Worm (Caenorhabditis elegans): ENCODE measurements around the gene frpr-17.

frpr-17 gene

DNA sequence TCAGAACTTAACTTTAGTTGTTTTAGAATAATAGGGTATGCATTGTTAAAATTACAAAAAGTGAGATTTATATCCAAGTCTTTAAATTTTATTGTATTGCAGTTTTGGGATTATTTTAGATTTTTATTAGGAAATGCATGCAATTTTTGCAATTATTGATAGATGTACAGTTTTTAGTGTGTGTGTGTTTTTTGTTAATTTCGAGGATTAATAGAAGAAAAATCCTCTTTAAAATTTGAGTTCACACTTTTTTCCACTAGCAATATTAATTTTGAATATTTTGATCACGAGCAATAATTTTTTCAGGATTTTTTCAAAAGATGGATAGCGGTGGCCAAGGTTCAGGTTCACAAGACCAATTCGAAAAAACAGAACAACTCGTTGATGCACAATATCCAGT lies 42.0 kb downstream of the frpr-17 start, which contains the start of gene jmjd-3.2:
Gene jmjd-3.2 (plus strand): TSS at position 301 of the 400 bp plus-strand sequence.
- no peak for TF ChIP-seq hlh-1 (tag; optimal IDR thresholded peaks at IDR 0.05)
- TF ChIP-seq ceh-83 (GFP tag; optimal IDR thresholded peaks at IDR 0.05) = no peak
- no peak for TF ChIP-seq drap-1 (GFP tag; optimal IDR thresholded peaks at IDR 0.05)
- TF ChIP-seq unc-39 (tag; optimal IDR thresholded peaks at IDR 0.05) = no peak
- no peak for TF ChIP-seq mls-2 (tag; optimal IDR thresholded peaks at IDR 0.05)
- no peak for TF ChIP-seq blmp-1 (tag; optimal IDR thresholded peaks at IDR 0.05)
- no peak for TF ChIP-seq nhr-76 (tag; optimal IDR thresholded peaks at IDR 0.05)

DNA sequence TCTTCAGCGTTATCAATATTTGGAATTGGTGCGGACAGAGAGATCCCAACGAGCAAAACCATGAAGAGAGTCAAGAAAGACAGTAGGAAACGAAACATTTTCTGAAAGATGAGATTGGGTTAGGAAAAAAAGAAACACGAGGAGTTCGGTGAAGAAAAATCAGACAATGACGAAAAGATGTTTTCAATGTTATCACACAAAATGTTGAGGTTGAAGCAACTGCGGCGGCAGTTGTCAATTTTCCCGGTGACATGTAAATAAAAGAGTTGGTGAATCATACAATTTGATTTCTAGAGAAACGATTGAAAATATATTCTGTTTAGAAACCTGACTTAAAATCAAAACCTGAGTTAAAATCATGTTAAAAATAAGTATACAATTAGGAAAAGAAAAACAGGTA lies 47.8 kb downstream of the frpr-17 start, which contains the start of gene F23D12.7:
Gene F23D12.7 (minus strand): TSS at position 101 of the 400 bp plus-strand sequence.
- TF ChIP-seq elt-1 (tag; optimal IDR thresholded peaks at IDR 0.05; ENCODE audit: borderline replicate concordance, insufficient read depth) (no peak), hlh-1 (tag; optimal IDR thresholded peaks at IDR 0.05) (peak; percentile 52)

DNA sequence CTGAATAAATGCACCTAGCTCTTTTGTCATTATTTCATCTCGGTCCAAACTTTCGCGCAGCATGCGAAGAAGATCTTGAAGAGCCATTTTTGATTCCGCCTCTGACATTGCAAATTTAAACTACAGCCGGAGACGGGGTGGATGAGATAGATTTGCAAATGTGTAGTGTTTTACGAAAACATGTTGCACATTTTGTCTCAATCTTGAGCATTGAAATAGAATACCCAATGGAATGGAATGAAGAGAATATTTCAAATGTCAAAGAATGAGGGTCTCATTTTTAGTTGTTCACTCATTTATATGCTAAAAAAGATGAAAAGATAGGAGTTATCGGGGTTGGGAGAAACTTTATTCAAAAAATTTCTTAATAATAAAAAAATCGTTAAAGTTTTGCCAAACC lies 49.5 kb downstream of the frpr-17 start, which contains the start of gene Y66C5A.1:
Gene Y66C5A.1 (minus strand): TSS at position 101 of the 400 bp plus-strand sequence.
- no peak for TF ChIP-seq nhr-2 (tag; optimal IDR thresholded peaks at IDR 0.05)

DNA sequence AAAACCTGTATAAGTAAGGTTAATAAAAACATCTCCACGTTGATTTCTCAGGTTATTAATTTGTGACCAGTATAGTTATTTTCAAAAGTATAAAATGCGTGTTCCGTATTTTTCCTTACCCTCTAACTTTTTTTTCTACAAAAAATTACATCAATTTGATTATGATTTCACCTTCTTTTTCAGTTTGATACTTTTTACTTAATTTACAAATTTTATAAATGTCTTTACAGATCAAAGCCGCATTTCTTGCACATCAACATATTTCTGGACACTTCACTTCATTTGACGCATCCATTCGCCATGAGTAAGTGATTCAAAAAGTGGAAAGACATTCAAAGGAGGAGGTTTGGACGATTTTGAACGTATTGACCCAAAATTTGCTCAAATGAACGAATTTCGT lies 54.5 kb downstream of the frpr-17 start, which contains the start of gene Y66C5A.2:
Gene Y66C5A.2 (plus strand): TSS at position 301 of the 400 bp plus-strand sequence.
- TF ChIP-seq pha-4 (tag; optimal IDR thresholded peaks at IDR 0.05) (no peak), lsy-2 (tag; optimal IDR thresholded peaks at IDR 0.05) (no peak), flh-1 (GFP tag; optimal IDR thresholded peaks at IDR 0.05) (no peak), hlh-1 (tag; optimal IDR thresholded peaks at IDR 0.05) (no peak), unc-120 (tag; optimal IDR thresholded peaks at IDR 0.05; ENCODE audit: poor library complexity, severe bottlenecking) (no peak), unc-39 (tag; optimal IDR thresholded peaks at IDR 0.05) (no peak), lin-13 (tag; optimal IDR thresholded peaks at IDR 0.05) (no peak), ces-1 (GFP tag; optimal IDR thresholded peaks at IDR 0.05) (no peak), mab-5 (tag; optimal IDR thresholded peaks at IDR 0.05) (no peak), M03D4.4 (tag; optimal IDR thresholded peaks at IDR 0.05) (no peak), elt-3 (tag; optimal IDR thresholded peaks at IDR 0.05) (no peak)
